Worm (Caenorhabditis elegans): Measurements from ENCODE around the gene Y37E11AL.2.

The Y37E11AL.2 gene

ce11 chrIV:3653420-3653823 is 44.9 kb upstream of the Y37E11AL.2 start (continued):
- TF ChIP-seq pax-3 (tag; optimal IDR thresholded peaks at IDR 0.05) (no peak), isw-1 (GFP tag; IDR thresholded peaks at IDR 0.05) (no peak), nhr-12 (tag; optimal IDR thresholded peaks at IDR 0.05) (no peak), xbp-1 (tag; optimal IDR thresholded peaks at IDR 0.05) (peak; percentile 14), swsn-7 (tag; optimal IDR thresholded peaks at IDR 0.05) (peak; percentile 28), efl-1 (optimal IDR thresholded peaks at IDR 0.05) (peak; percentile 67 to 79), efl-1 (GFP tag; optimal IDR thresholded peaks at IDR 0.05 in 1 of 2) (peak in 1 of 2 experiments; percentile 84), mep-1 (tag; optimal IDR thresholded peaks at IDR 0.05) (peak; percentile 33), snu-23 (GFP tag; optimal IDR thresholded peaks at IDR 0.05) (peak; percentile 81), Y116A8C.19 (tag; optimal IDR thresholded peaks at IDR 0.05; ENCODE audit: borderline replicate concordance) (no peak), efl-3 (GFP tag; optimal IDR thresholded peaks at IDR 0.05) (no peak), tlp-1 (tag; optimal IDR thresholded peaks at IDR 0.05) (no peak), hpl-2 (GFP tag; optimal IDR thresholded peaks at IDR 0.05) (no peak), ces-1 (GFP tag; optimal IDR thresholded peaks at IDR 0.05) (no peak), nhr-47 (tag; optimal IDR thresholded peaks at IDR 0.05) (peak; percentile 68), elt-2 (tag; optimal IDR thresholded peaks at IDR 0.05) (peak; percentile 78), unc-30 (tag; optimal IDR thresholded peaks at IDR 0.05) (no peak), nhr-85 (tag) (peak; percentile 99), nhr-84 (tag; optimal IDR thresholded peaks at IDR 0.05) (no peak), F16B12.6 (tag; optimal IDR thresholded peaks at IDR 0.05) (no peak), mab-9 (GFP tag; IDR thresholded peaks at IDR 0.05) (no peak), ztf-4 (tag; optimal IDR thresholded peaks at IDR 0.05) (no peak), ets-5 (GFP tag; IDR thresholded peaks at IDR 0.05) (no peak), nhr-28 (tag; optimal IDR thresholded peaks at IDR 0.05) (no peak), fkh-10 (GFP tag; optimal IDR thresholded peaks at IDR 0.05) (no peak), snpc-4 (tag; optimal IDR thresholded peaks at IDR 0.05) (no peak), lin-13 (GFP tag; optimal IDR thresholded peaks at IDR 0.05) (peak; percentile 7), zag-1 (tag; optimal IDR thresholded peaks at IDR 0.05) (no peak), ztf-11 (tag; optimal IDR thresholded peaks at IDR 0.05) (no peak), lin-14 (GFP tag; optimal IDR thresholded peaks at IDR 0.05) (peak; percentile 85), ceh-8 (GFP tag; optimal IDR thresholded peaks at IDR 0.05) (no peak), ceh-90 (tag; optimal IDR thresholded peaks at IDR 0.05) (no peak), skn-1 (tag; optimal IDR thresholded peaks at IDR 0.05) (no peak), aly-2 (tag; optimal IDR thresholded peaks at IDR 0.05) (no peak), pag-3 (tag; optimal IDR thresholded peaks at IDR 0.05; ENCODE audit: borderline replicate concordance, insufficient read depth) (no peak), nhr-76 (tag; optimal IDR thresholded peaks at IDR 0.05) (no peak), nhr-20 (tag; optimal IDR thresholded peaks at IDR 0.05) (peak; percentile 91), C34B4.2 (tag; optimal IDR thresholded peaks at IDR 0.05) (no peak)

DNA sequence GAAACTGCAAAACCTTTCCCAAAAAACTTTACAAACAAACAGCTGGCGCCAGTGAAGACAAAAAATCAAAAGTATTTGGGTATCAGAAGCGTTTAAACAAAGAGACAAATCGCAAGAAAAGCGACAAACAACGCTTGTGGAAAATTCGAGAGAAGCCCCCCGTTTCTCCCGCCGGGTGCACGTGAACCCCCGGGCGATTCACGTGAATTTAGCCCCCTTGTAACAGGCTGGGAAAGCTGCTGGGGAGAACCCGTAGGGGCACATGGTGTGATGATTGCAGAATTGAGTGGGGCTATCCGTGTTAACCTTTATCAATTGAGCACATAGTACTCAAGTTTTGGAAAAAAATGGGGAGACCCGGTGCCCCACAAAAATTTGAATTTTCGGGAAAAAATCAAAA is 44.1 kb upstream of the Y37E11AL.2 start:
- TF ChIP-seq swsn-7 (tag; optimal IDR thresholded peaks at IDR 0.05) (peak; percentile 68), mep-1 (tag; optimal IDR thresholded peaks at IDR 0.05) (no peak), efl-1 (optimal IDR thresholded peaks at IDR 0.05) (peak; percentile 11 to 39), efl-1 (GFP tag; optimal IDR thresholded peaks at IDR 0.05 in 1 of 2) (peak; percentile 2 to 86), C04F5.9 (tag; optimal IDR thresholded peaks at IDR 0.05) (no peak), jun-1 (tag; optimal IDR thresholded peaks at IDR 0.05) (peak; percentile 5), aly-2 (tag; optimal IDR thresholded peaks at IDR 0.05) (no peak), pqm-1 (tag; optimal IDR thresholded peaks at IDR 0.05) (no peak), elt-3 (tag; optimal IDR thresholded peaks at IDR 0.05) (peak in 2 of 6 experiments; percentile 24 to 25), tbx-2 (tag; optimal IDR thresholded peaks at IDR 0.05) (peak; percentile 90), lin-14 (GFP tag; optimal IDR thresholded peaks at IDR 0.05) (peak; percentile 91), fkh-10 (GFP tag; optimal IDR thresholded peaks at IDR 0.05) (no peak), isw-1 (GFP tag; IDR thresholded peaks at IDR 0.05) (no peak), lin-15B (tag; optimal IDR thresholded peaks at IDR 0.05) (no peak), fos-1 (tag; optimal IDR thresholded peaks at IDR 0.05) (no peak), ces-1 (GFP tag; optimal IDR thresholded peaks at IDR 0.05) (no peak), ama-1 (optimal IDR thresholded peaks at IDR 0.05) (no peak), nhr-77 (tag; optimal IDR thresholded peaks at IDR 0.05) (peak; percentile 27), fkh-4 (tag; optimal IDR thresholded peaks at IDR 0.05; ENCODE audit: borderline replicate concordance) (no peak), dsc-1 (tag; optimal IDR thresholded peaks at IDR 0.05) (peak; percentile 17), hpl-2 (GFP tag; optimal IDR thresholded peaks at IDR 0.05) (no peak), snpc-4 (tag; optimal IDR thresholded peaks at IDR 0.05) (no peak), ztf-4 (tag; optimal IDR thresholded peaks at IDR 0.05) (peak; percentile 70), zip-4 (GFP tag; optimal IDR thresholded peaks at IDR 0.05) (no peak), fkh-8 (tag; optimal IDR thresholded peaks at IDR 0.05) (no peak), sptf-1 (tag; optimal IDR thresholded peaks at IDR 0.05) (no peak), nhr-71 (tag; optimal IDR thresholded peaks at IDR 0.05) (peak; percentile 96), sup-37 (GFP tag; optimal IDR thresholded peaks at IDR 0.05) (peak; percentile 64)
